Worm (Caenorhabditis elegans) whole organism, L2 larva: ENCODE data around the gene col-14.

Source experiments
- C34F6.9 ChIP-seq: fragments of 150-350 bp; optimal IDR thresholded peaks from 2 replicates; lab custom pipeline; 2014; ENCODE audit warnings: missing biosample characterization, missing genetic modification characterization
- F13H6.1 ChIP-seq: sonication (generic microtip); optimal IDR thresholded peaks from 2 replicates; lab custom pipeline; 2016; ENCODE audit warnings: missing genetic modification characterization, missing compliant biosample characterization
- R02D3.7 ChIP-seq: fragments of 150-350 bp; optimal IDR thresholded peaks from 2 replicates; lab custom pipeline; 2014; ENCODE audit warnings: missing biosample characterization, missing genetic modification characterization
- Y55F3AM.14 ChIP-seq: fragments of 200-800 bp; sonication (Bioruptor generic); optimal IDR thresholded peaks from 2 replicates; lab custom pipeline; 2018; ENCODE audit warnings: mild to moderate bottlenecking, missing genetic modification characterization, missing compliant biosample characterization
- ZK546.5 ChIP-seq: sonication (generic microtip); optimal IDR thresholded peaks from 2 replicates; lab custom pipeline; 2017; ENCODE audit warnings: missing biosample characterization, missing genetic modification characterization
- alr-1 ChIP-seq: fragments of 150-350 bp; optimal IDR thresholded peaks from 2 replicates; lab custom pipeline; 2014; ENCODE audit warnings: missing biosample characterization, missing genetic modification characterization
- ama-1 ChIP-seq: fragments of 150-350 bp; optimal IDR thresholded peaks from 2 replicates; lab custom pipeline; 2018; ENCODE audit warnings: inconsistent platforms
- ceh-82 ChIP-seq: fragments of 150-350 bp; optimal IDR thresholded peaks from 2 replicates; lab custom pipeline; 2014; ENCODE audit warnings: missing biosample characterization, missing genetic modification characterization
- crh-2 ChIP-seq: sonication (generic microtip); optimal IDR thresholded peaks from 2 replicates; lab custom pipeline; 2017; ENCODE audit warnings: missing biosample characterization, missing genetic modification characterization
- dmd-4 ChIP-seq: sonication (generic microtip); optimal IDR thresholded peaks from 2 replicates; lab custom pipeline; 2017; ENCODE audit warnings: missing biosample characterization, missing genetic modification characterization
- egl-27 ChIP-seq: sonication (generic microtip); optimal IDR thresholded peaks from 3 replicates; lab custom pipeline; 2017; ENCODE audit warnings: missing biosample characterization, missing genetic modification reagents, missing genetic modification characterization
- elt-1 ChIP-seq: fragments of 150-350 bp; optimal IDR thresholded peaks from 2 replicates; lab custom pipeline; 2014; ENCODE audit warnings: missing biosample characterization, missing genetic modification characterization
- elt-3 ChIP-seq: sonication (generic microtip); optimal IDR thresholded peaks from 2 replicates; lab custom pipeline; 2017; ENCODE audit warnings: missing biosample characterization, missing genetic modification characterization
- fos-1 ChIP-seq: fragments of 150-350 bp; optimal IDR thresholded peaks from 2 replicates; lab custom pipeline; 2014; ENCODE audit warnings: missing biosample characterization, missing genetic modification characterization
- gmeb-1 ChIP-seq: fragments of 150-350 bp; optimal IDR thresholded peaks from 2 replicates; lab custom pipeline; 2014; ENCODE audit warnings: missing biosample characterization, missing genetic modification characterization
- lin-13 ChIP-seq: fragments of 150-350 bp; optimal IDR thresholded peaks from 2 replicates; lab custom pipeline; 2014; ENCODE audit warnings: missing biosample characterization, missing genetic modification reagents, missing genetic modification characterization
- lin-39 ChIP-seq: fragments of 150-350 bp; optimal IDR thresholded peaks from 2 replicates; lab custom pipeline; 2014; ENCODE audit warnings: missing biosample characterization, missing genetic modification reagents, missing genetic modification characterization
- lsy-2 ChIP-seq, 2 experiments: fragments of 150-350 bp in 1 of 2; sonication (generic microtip) in 1 of 2; optimal IDR thresholded peaks; 2 replicates each; lab custom pipeline; 2014 to 2017; ENCODE audit warnings: missing biosample characterization in 2 of 2, missing genetic modification characterization in 2 of 2
- mab-5 ChIP-seq: fragments of 150-350 bp; optimal IDR thresholded peaks from 2 replicates; lab custom pipeline; 2014; ENCODE audit warnings: missing biosample characterization, missing genetic modification characterization
- mbf-1 ChIP-seq: sonication (generic microtip); optimal IDR thresholded peaks from 2 replicates; lab custom pipeline; 2017; ENCODE audit warnings: missing biosample characterization, missing genetic modification characterization
- mdl-1 ChIP-seq, 2 experiments: fragments of 150-350 bp in 1 of 2; sonication (generic microtip) in 1 of 2; optimal IDR thresholded peaks; 2 replicates each; lab custom pipeline; 2017; ENCODE audit warnings: missing biosample characterization in 2 of 2, missing genetic modification characterization in 2 of 2
- nhr-10 ChIP-seq: sonication (generic microtip); optimal IDR thresholded peaks from 2 replicates; lab custom pipeline; 2017; ENCODE audit warnings: missing biosample characterization, missing genetic modification characterization
- nhr-11 ChIP-seq: fragments of 150-350 bp; optimal IDR thresholded peaks from 2 replicates; lab custom pipeline; 2014; ENCODE audit warnings: missing biosample characterization, missing genetic modification characterization
- nhr-12 ChIP-seq: fragments of 150-350 bp; optimal IDR thresholded peaks from 2 replicates; lab custom pipeline; 2014; ENCODE audit warnings: missing biosample characterization, missing genetic modification characterization
- nhr-129 ChIP-seq: fragments of 150-350 bp; optimal IDR thresholded peaks from 2 replicates; lab custom pipeline; 2014; ENCODE audit warnings: missing biosample characterization, missing genetic modification characterization
- nhr-21 ChIP-seq: fragments of 150-350 bp; optimal IDR thresholded peaks from 2 replicates; lab custom pipeline; 2014; ENCODE audit warnings: missing biosample characterization, missing genetic modification characterization
- nhr-23 ChIP-seq: fragments of 150-350 bp; optimal IDR thresholded peaks from 2 replicates; lab custom pipeline; 2014; ENCODE audit warnings: missing biosample characterization, missing genetic modification reagents, missing genetic modification characterization
- nhr-237 ChIP-seq: fragments of 150-350 bp; optimal IDR thresholded peaks from 2 replicates; lab custom pipeline; 2014; ENCODE audit warnings: missing biosample characterization, missing genetic modification characterization
- nhr-25 ChIP-seq: fragments of 150-350 bp; sonication (generic microtip); optimal IDR thresholded peaks from 3 replicates; lab custom pipeline; 2014; ENCODE audit warnings: missing biosample characterization, missing genetic modification characterization
- nhr-6 ChIP-seq: fragments of 150-350 bp; optimal IDR thresholded peaks from 2 replicates; lab custom pipeline; 2014; ENCODE audit warnings: missing biosample characterization, missing genetic modification characterization
- peb-1 ChIP-seq: fragments of 150-350 bp; optimal IDR thresholded peaks from 2 replicates; lab custom pipeline; 2014; ENCODE audit warnings: missing biosample characterization, missing genetic modification characterization
- sem-4 ChIP-seq: fragments of 150-350 bp; optimal IDR thresholded peaks from 2 replicates; lab custom pipeline; 2014; ENCODE audit warnings: missing biosample characterization, missing genetic modification reagents, missing genetic modification characterization
- sma-3 ChIP-seq: sonication (generic microtip); optimal IDR thresholded peaks from 2 replicates; lab custom pipeline; 2016; ENCODE audit warnings: missing genetic modification reagents, missing genetic modification characterization, missing compliant biosample characterization
- sma-9 ChIP-seq, 2 experiments: fragments of 150-350 bp in 1 of 2; sonication (generic microtip) in 1 of 2; optimal IDR thresholded peaks; 2 replicates each; lab custom pipeline; 2014 to 2016; ENCODE audit warnings: missing genetic modification characterization in 2 of 2, mild to moderate bottlenecking in 1 of 2, missing biosample characterization in 1 of 2, missing compliant biosample characterization in 1 of 2, missing genetic modification reagents in 1 of 2, moderate library complexity in 1 of 2
- unc-39 ChIP-seq: fragments of 150-350 bp; optimal IDR thresholded peaks from 2 replicates; lab custom pipeline; 2014; ENCODE audit warnings: missing biosample characterization, missing genetic modification characterization
- unc-55 ChIP-seq: fragments of 150-350 bp; sonication (generic microtip); optimal IDR thresholded peaks from 3 replicates; lab custom pipeline; 2014; ENCODE audit warnings: missing biosample characterization, missing genetic modification reagents, missing genetic modification characterization
- unc-62 ChIP-seq: fragments of 150-350 bp; optimal IDR thresholded peaks from 2 replicates; lab custom pipeline; 2014; ENCODE audit warnings: missing biosample characterization, missing genetic modification reagents, missing genetic modification characterization
- zag-1 ChIP-seq: fragments of 150-350 bp; optimal IDR thresholded peaks from 2 replicates; lab custom pipeline; 2014; ENCODE audit warnings: missing biosample characterization, missing genetic modification characterization
- ztf-1 ChIP-seq: fragments of 200-800 bp; sonication (Bioruptor generic); conservative IDR thresholded peaks from 2 replicates; pipeline ENCODE4 v1.3.6; 2022; ENCODE audit warnings: missing genetic modification characterization, missing compliant biosample characterization
- ztf-11 ChIP-seq: sonication (generic microtip); optimal IDR thresholded peaks from 2 replicates; lab custom pipeline; 2017; ENCODE audit warnings: missing biosample characterization, missing genetic modification characterization

Gene col-14

ce11 chrIV:7785506-7786065 is 32.4 kb downstream of the col-14 start, which contains the start of gene tag-322 (continued):
- TF ChIP-seq lsy-2 (tag; optimal IDR thresholded peaks at IDR 0.05; lab: Kevin White, UChicago) (peak; percentile 71 to 91), mab-5 (tag; lab: Kevin White, UChicago) (no peak), sem-4 (tag; lab: Kevin White, UChicago) (peak; percentile 54), ztf-11 (tag; lab: Kevin White, UChicago) (no peak), elt-1 (tag; lab: Kevin White, UChicago) (no peak), nhr-12 (tag; lab: Kevin White, UChicago) (no peak), crh-2 (tag; lab: Kevin White, UChicago) (peak; percentile 81), ztf-1 (no peak), nhr-21 (peak; percentile 56), gmeb-1 (tag; lab: Kevin White, UChicago) (peak; percentile 61), ceh-82 (tag; lab: Kevin White, UChicago) (no peak)

- TF ChIP-seq unc-55 (GFP tag; lab: Kevin White, UChicago): peak; percentile 25
- TF ChIP-seq sma-9 (GFP tag; optimal IDR thresholded peaks at IDR 0.05; lab: Kevin White, UChicago): peak; percentile 26
- no peak for TF ChIP-seq sma-9 (tag; optimal IDR thresholded peaks at IDR 0.05; lab: Kevin White, UChicago)
- peak; percentile 44 to 65 for TF ChIP-seq mdl-1 (tag; optimal IDR thresholded peaks at IDR 0.05; lab: Kevin White, UChicago)
- peak; percentile 4 for TF ChIP-seq mab-5 (tag; lab: Kevin White, UChicago)
- no peak for TF ChIP-seq ztf-1
- TF ChIP-seq nhr-12 (tag; lab: Kevin White, UChicago): no peak
- TF ChIP-seq fos-1: no peak
- TF ChIP-seq gmeb-1 (tag; lab: Kevin White, UChicago): peak; percentile 61
- no peak for TF ChIP-seq ZK546.5 (tag; lab: Kevin White, UChicago)
- TF ChIP-seq F13H6.1 (tag; lab: Kevin White, UChicago): peak; percentile 57
- peak; percentile 69 for TF ChIP-seq crh-2 (tag; lab: Kevin White, UChicago)
- TF ChIP-seq sma-3 (GFP tag; lab: Kevin White, UChicago): peak; percentile 61
- TF ChIP-seq lin-13 (GFP tag; lab: Kevin White, UChicago): peak; percentile 54
- peak; percentile 22 for TF ChIP-seq C34F6.9 (tag; lab: Kevin White, UChicago)
- peak; percentile 32 for TF ChIP-seq nhr-6 (tag; lab: Kevin White, UChicago)
- TF ChIP-seq ceh-82 (tag; lab: Kevin White, UChicago): no peak
- peak; percentile 86 for TF ChIP-seq ama-1 (lab: Kevin White, UChicago)
- peak; percentile 65 for TF ChIP-seq nhr-25 (tag; lab: Kevin White, UChicago)
- peak; percentile 44 for TF ChIP-seq nhr-21
- TF ChIP-seq lsy-2 (tag; optimal IDR thresholded peaks at IDR 0.05; lab: Kevin White, UChicago): peak in 1 of 2 experiments; percentile 73
- no peak for TF ChIP-seq peb-1 (tag; lab: Kevin White, UChicago)
- peak; percentile 27 for TF ChIP-seq Y55F3AM.14 (GFP tag; lab: Kevin White, UChicago)
- TF ChIP-seq nhr-129 (tag; lab: Kevin White, UChicago): peak; percentile 71
- TF ChIP-seq, all 48 proteins: peak for 17
These were observed 36.3 kb downstream of the col-14 start, which contains the start of gene imp-3 for ce11 chrIV:7789521-7789949. Gene imp-3, minus strand, starts transcription at chrIV:7789613.

- TF ChIP-seq dmd-4 (tag; lab: Kevin White, UChicago) (no peak), nhr-6 (tag; lab: Kevin White, UChicago) (no peak), nhr-10 (tag; lab: Kevin White, UChicago) (no peak), unc-39 (tag; lab: Kevin White, UChicago) (no peak), mbf-1 (tag; lab: Kevin White, UChicago) (no peak)
These were observed 37.0 kb downstream of the col-14 start for ce11 chrIV:7790151-7790691.

- TF ChIP-seq Y55F3AM.14 (GFP tag; lab: Kevin White, UChicago) (no peak), ztf-11 (tag; lab: Kevin White, UChicago) (no peak), sem-4 (tag; lab: Kevin White, UChicago) (peak; percentile 48), lin-39 (tag; lab: Kevin White, UChicago) (peak; percentile 55), elt-3 (no peak), C34F6.9 (tag; lab: Kevin White, UChicago) (peak; percentile 90), egl-27 (peak; percentile 18), nhr-11 (tag; lab: Kevin White, UChicago) (no peak), ama-1 (lab: Kevin White, UChicago) (peak; percentile 67), unc-55 (GFP tag; lab: Kevin White, UChicago) (peak; percentile 97), alr-1 (tag; lab: Kevin White, UChicago) (peak; percentile 80), peb-1 (tag; lab: Kevin White, UChicago) (no peak), lin-13 (GFP tag; lab: Kevin White, UChicago) (peak; percentile 93), mab-5 (tag; lab: Kevin White, UChicago) (peak; percentile 88), gmeb-1 (tag; lab: Kevin White, UChicago) (peak; percentile 88), unc-39 (tag; lab: Kevin White, UChicago) (no peak), nhr-12 (tag; lab: Kevin White, UChicago) (no peak), ZK546.5 (tag; lab: Kevin White, UChicago) (peak; percentile 66), F13H6.1 (tag; lab: Kevin White, UChicago) (peak; percentile 76), nhr-25 (tag; lab: Kevin White, UChicago) (peak; percentile 71), R02D3.7 (peak; percentile 4), nhr-237 (no peak), unc-62 (no peak), elt-1 (tag; lab: Kevin White, UChicago) (no peak), sma-3 (GFP tag; lab: Kevin White, UChicago) (peak; percentile 82), zag-1 (tag; lab: Kevin White, UChicago) (peak; percentile 36), nhr-23 (tag; lab: Kevin White, UChicago) (no peak)
These were observed 37.8 kb downstream of the col-14 start, which contains the start of gene rsp-6 for ce11 chrIV:7790801-7791588. Gene rsp-6, minus strand, starts transcription at chrIV:7791229.
